ENCODE assay signal across 3 fruit fly cellular contexts in the genomic region with DNA sequence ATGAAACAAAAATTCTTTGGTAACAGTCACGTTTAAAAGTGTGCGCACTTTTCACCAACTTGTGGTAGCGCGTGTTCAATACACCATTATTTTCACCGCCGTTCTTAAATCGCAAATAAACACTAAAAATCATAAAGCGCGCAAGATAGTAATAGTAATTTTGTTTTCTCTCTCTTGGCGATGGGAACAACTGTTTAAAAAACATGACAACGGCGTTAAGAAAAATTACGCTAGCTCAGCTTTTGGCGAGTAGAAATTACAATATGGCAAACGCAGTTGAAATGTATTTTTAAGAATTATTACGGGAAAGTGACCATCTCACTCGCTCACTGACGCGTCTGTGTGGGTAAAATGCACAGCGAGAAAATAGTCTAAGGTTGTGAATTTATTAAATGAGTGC.
TF ChIP-seq lines count a peak whose summit lies in the region.

No protein-coding gene starts in this region.

- no peak for TF ChIP-seq CTCF in whole organism, embryonic (GFP tag; optimal IDR thresholded peaks at IDR 0.05; lab: Kevin White, UChicago)

TF ChIP-seq in whole organism, adult, 20 proteins besides CTCF, POLR2A, EP300 and RAD21:
- no peak for TF ChIP-seq Mnt (GFP tag; optimal IDR thresholded peaks at IDR 0.05; lab: Kevin White, UChicago)
- no peak for TF ChIP-seq CG11617 (GFP tag; optimal IDR thresholded peaks at IDR 0.05; lab: Kevin White, UChicago)
- no peak for TF ChIP-seq CG12768 (GFP tag; optimal IDR thresholded peaks at IDR 0.05; lab: Kevin White, UChicago)
- peak; percentile 68 for TF ChIP-seq tj (GFP tag; optimal IDR thresholded peaks at IDR 0.05; lab: Kevin White, UChicago)

TF ChIP-seq in whole organism, embryonic, 481 proteins besides CTCF, POLR2A, EP300 and RAD21:
- TF ChIP-seq sens (GFP tag; lab: Kevin White, UChicago) (no peak), Ets65A (GFP tag; lab: Kevin White, UChicago) (peak; percentile 78), CG8388 (GFP tag; optimal IDR thresholded peaks at IDR 0.05; lab: Kevin White, UChicago) (peak; percentile 37)

TF ChIP-seq in whole organism, prepupa, 60 proteins besides CTCF, POLR2A, EP300 and RAD21:
- TF ChIP-seq CG11294 (GFP tag; IDR thresholded peaks at IDR 0.05; lab: Robert Waterston, UW), result no peak
- no peak for TF ChIP-seq OdsH (GFP tag; optimal IDR thresholded peaks at IDR 0.05; lab: Kevin White, UChicago)
- TF ChIP-seq CG15336 (GFP tag; IDR thresholded peaks at IDR 0.05; lab: Robert Waterston, UW), result no peak
- no peak for TF ChIP-seq CG6854 (GFP tag; optimal IDR thresholded peaks at IDR 0.05; lab: Kevin White, UChicago)
- peak; percentile 3 for TF ChIP-seq Smox (GFP tag; optimal IDR thresholded peaks at IDR 0.05; lab: Kevin White, UChicago)
- no peak for TF ChIP-seq Ets96B (tag; optimal IDR thresholded peaks at IDR 0.05; lab: Kevin White, UChicago)
